Fruit fly (Drosophila melanogaster): ENCODE data around the gene Ziz.

The Ziz gene

DNA sequence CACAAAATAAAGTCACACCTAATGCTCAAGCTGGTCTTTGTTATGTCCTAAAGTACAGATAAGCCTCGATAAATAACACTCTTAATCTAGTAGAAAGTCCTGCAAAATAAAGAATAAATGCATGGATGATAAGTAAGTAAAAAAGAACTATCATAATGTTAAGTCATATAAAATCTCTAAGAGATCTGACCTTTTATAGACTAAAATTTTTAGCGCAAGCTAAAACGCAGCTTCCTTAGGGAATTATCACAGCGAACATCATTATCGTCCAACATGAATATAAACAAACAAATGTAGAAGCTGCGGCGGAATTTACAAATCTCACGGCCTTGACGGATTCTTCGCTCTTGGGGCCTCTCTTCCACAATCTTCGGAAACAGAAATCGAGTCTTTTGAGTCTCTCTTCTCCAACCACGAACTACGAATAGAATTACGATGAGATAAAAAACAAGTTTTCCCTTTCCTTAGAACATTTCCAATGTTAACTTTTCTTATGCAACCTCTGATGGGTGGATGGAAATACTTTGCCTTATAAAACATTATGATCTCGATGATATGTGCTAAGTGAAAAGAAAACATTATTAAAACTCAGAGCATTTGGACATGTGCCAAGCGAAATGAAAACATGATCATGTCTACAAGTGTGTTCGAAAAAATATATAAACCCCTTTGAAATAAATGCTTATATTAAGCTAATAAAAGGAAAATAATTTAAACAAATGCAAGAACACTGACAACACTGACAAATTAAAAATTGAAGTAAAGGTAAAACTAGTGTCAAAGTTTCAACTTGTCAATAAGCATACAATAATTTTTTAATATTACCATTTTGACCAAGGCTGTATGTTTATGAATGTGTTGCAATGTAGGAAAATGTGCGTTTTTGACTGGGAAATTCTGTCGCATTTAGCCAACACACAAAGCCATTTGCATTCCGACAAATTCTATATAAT is 1.5 kb downstream of the Ziz start (continued):
- TF ChIP-seq CG16815 (GFP tag; optimal IDR thresholded peaks at IDR 0.05), result peak; percentile 28
- peak; percentile 37 for TF ChIP-seq CG2712 (tag; optimal IDR thresholded peaks at IDR 0.05)
- TF ChIP-seq NK7.1 (GFP tag; optimal IDR thresholded peaks at IDR 0.05), result no peak
- peak; percentile 57 for TF ChIP-seq gro (GFP tag; optimal IDR thresholded peaks at IDR 0.05)
- TF ChIP-seq CG10209 (GFP tag; optimal IDR thresholded peaks at IDR 0.05), result peak; percentile 48
- TF ChIP-seq tgo (GFP tag; IDR thresholded peaks at IDR 0.05), result peak; percentile 33; the same call in 1 of the 3 replicates
- TF ChIP-seq CG7839 (tag; optimal IDR thresholded peaks at IDR 0.05), result peak; percentile 50
- TF ChIP-seq schlank (tag; optimal IDR thresholded peaks at IDR 0.05), result peak; percentile 8
- peak; percentile 24 for TF ChIP-seq fd3F (GFP tag; optimal IDR thresholded peaks at IDR 0.05)
- peak; percentile 45 for TF ChIP-seq Ets65A (GFP tag)
- TF ChIP-seq Doc3 (GFP tag; IDR thresholded peaks at IDR 0.05; ENCODE audit: partially characterized antibody), result no peak
- peak; percentile 10 for TF ChIP-seq chn (GFP tag; optimal IDR thresholded peaks at IDR 0.05)
- TF ChIP-seq YL-1 (GFP tag; optimal IDR thresholded peaks at IDR 0.05), result no peak
- TF ChIP-seq Dref (GFP tag; IDR thresholded peaks at IDR 0.05), result no peak
- no peak for TF ChIP-seq nom (GFP tag; optimal IDR thresholded peaks at IDR 0.05)
- TF ChIP-seq dmrt99B (tag; optimal IDR thresholded peaks at IDR 0.05), result peak; percentile 61
- no peak for TF ChIP-seq org-1 (GFP tag; optimal IDR thresholded peaks at IDR 0.05)
- TF ChIP-seq CG11093 (GFP tag; IDR thresholded peaks at IDR 0.05), result no peak
- TF ChIP-seq Max (GFP tag; optimal IDR thresholded peaks at IDR 0.05), result peak; percentile 4
- TF ChIP-seq CG2678 (tag; optimal IDR thresholded peaks at IDR 0.05), result peak; percentile 24
- TF ChIP-seq NFAT (GFP tag; IDR thresholded peaks at IDR 0.05), result no peak
- no peak for TF ChIP-seq jumu (GFP tag; optimal IDR thresholded peaks at IDR 0.05)
- no peak for TF ChIP-seq CG9437 (GFP tag; optimal IDR thresholded peaks at IDR 0.05)
- TF ChIP-seq CG17385 (GFP tag; optimal IDR thresholded peaks at IDR 0.05), result peak; percentile 58
- peak; percentile 80 for TF ChIP-seq Hmr (GFP tag; optimal IDR thresholded peaks at IDR 0.05)
- peak; percentile 10 for TF ChIP-seq CG10267 (tag; optimal IDR thresholded peaks at IDR 0.05)
- TF ChIP-seq Ssrp (tag; optimal IDR thresholded peaks at IDR 0.05), result peak; percentile 9
- TF ChIP-seq klu (GFP tag; IDR thresholded peaks at IDR 0.05), result 0 out of 2 replicates have a peak, but pooled peaks have one; percentile 29
- TF ChIP-seq nerfin-2 (GFP tag; IDR thresholded peaks at IDR 0.05; ENCODE audit: partially characterized antibody), result no peak
- no peak for TF ChIP-seq CG10274 (GFP tag; optimal IDR thresholded peaks at IDR 0.05)
- no peak for TF ChIP-seq hkb (optimal IDR thresholded peaks at IDR 0.05)
- TF ChIP-seq hkb (GFP tag; IDR thresholded peaks at IDR 0.05), result peak; percentile 68; the same call in 1 of the 2 replicates
- TF ChIP-seq gem (tag; optimal IDR thresholded peaks at IDR 0.05), result peak; percentile 74
- TF ChIP-seq CG1647 (GFP tag; optimal IDR thresholded peaks at IDR 0.05), result no peak
- TF ChIP-seq CG10654 (GFP tag; optimal IDR thresholded peaks at IDR 0.05), result no peak
- peak; percentile 87 for TF ChIP-seq CG2120 (GFP tag; optimal IDR thresholded peaks at IDR 0.05)
- TF ChIP-seq zfh2 (GFP tag; optimal IDR thresholded peaks at IDR 0.05), result peak; percentile 40
- TF ChIP-seq CG3163 (GFP tag; optimal IDR thresholded peaks at IDR 0.05), result peak; percentile 22
- no peak for TF ChIP-seq caup (GFP tag; optimal IDR thresholded peaks at IDR 0.05; ENCODE audit: severe bottlenecking)
- TF ChIP-seq gce (GFP tag; IDR thresholded peaks at IDR 0.05), result no peak
- TF ChIP-seq CG12104 (GFP tag; optimal IDR thresholded peaks at IDR 0.05), result no peak
- TF ChIP-seq CG4617 (GFP tag; optimal IDR thresholded peaks at IDR 0.05; ENCODE audit: borderline replicate concordance), result no peak
- peak; percentile 65 for TF ChIP-seq pho (GFP tag; optimal IDR thresholded peaks at IDR 0.05)
- TF ChIP-seq CG32532 (GFP tag; IDR thresholded peaks at IDR 0.05), result peak; percentile 31; the same call in 1 of the 2 replicates
- peak; percentile 27 for TF ChIP-seq NC2β (GFP tag; optimal IDR thresholded peaks at IDR 0.05)
- TF ChIP-seq run (tag; optimal IDR thresholded peaks at IDR 0.05), result peak; percentile 6
- TF ChIP-seq Med (GFP tag), result peak; percentile 74
- no peak for TF ChIP-seq odd (GFP tag; optimal IDR thresholded peaks at IDR 0.05)

Data from whole organism, embryonic.